Worm (Caenorhabditis elegans) whole organism, young adult: ENCODE results near the gene Y73F4A.3.

Experiments
- B0261.1 ChIP-seq: sonication (generic microtip); optimal IDR thresholded peaks from 2 replicates; lab custom pipeline; 2016; ENCODE audit warnings: mild to moderate bottlenecking, missing genetic modification characterization, moderate library complexity, missing compliant biosample characterization
- B0336.3 ChIP-seq: fragments of 200-800 bp; sonication (Bioruptor generic); IDR thresholded peaks from 2 replicates; pipeline ENCODE4 v1.3.6; 2022; ENCODE audit warnings: missing genetic modification characterization, missing compliant biosample characterization
- D2030.7 ChIP-seq: fragments of 200-800 bp; sonication (Bioruptor generic); IDR thresholded peaks from 2 replicates; pipeline ENCODE4 v1.3.6; 2022; ENCODE audit warnings: missing genetic modification reagents, missing genetic modification characterization, missing compliant biosample characterization
- F57A8.1 ChIP-seq: fragments of 200-800 bp; sonication (Bioruptor generic); optimal IDR thresholded peaks from 2 replicates; lab custom pipeline; 2018; ENCODE audit warnings: mild to moderate bottlenecking, missing genetic modification characterization, moderate library complexity, missing compliant biosample characterization
- Y56A3A.18 ChIP-seq: fragments of 200-800 bp; sonication (Bioruptor generic); IDR thresholded peaks from 2 replicates; pipeline ENCODE4 v1.3.6; 2022; ENCODE audit warnings: missing genetic modification reagents, missing genetic modification characterization, missing compliant biosample characterization
- Y79H2A.3 ChIP-seq: fragments of 200-800 bp; sonication (Bioruptor generic); conservative IDR thresholded peaks from 2 replicates; pipeline ENCODE4 v1.3.6; 2022; ENCODE audit warnings: missing genetic modification reagents, missing genetic modification characterization, missing compliant biosample characterization
- aptf-3 ChIP-seq: fragments of 200-800 bp; sonication (Bioruptor generic); IDR thresholded peaks from 2 replicates; pipeline ENCODE4 v1.3.6; 2022; ENCODE audit warnings: missing genetic modification characterization, missing compliant biosample characterization
- athp-1 ChIP-seq: sonication (generic microtip); optimal IDR thresholded peaks from 2 replicates; lab custom pipeline; 2017; ENCODE audit warnings: mild to moderate bottlenecking, missing genetic modification characterization, missing compliant biosample characterization
- attf-6 ChIP-seq: fragments of 200-800 bp; sonication (Bioruptor generic); IDR thresholded peaks from 2 replicates; pipeline ENCODE4 v1.3.6; 2022; ENCODE audit warnings: missing genetic modification reagents, missing genetic modification characterization, missing compliant biosample characterization
- bed-2 ChIP-seq: fragments of 200-800 bp; sonication (Bioruptor generic); IDR thresholded peaks from 2 replicates; pipeline ENCODE4 v1.3.6; 2022; ENCODE audit warnings: missing genetic modification reagents, missing genetic modification characterization, missing compliant biosample characterization
- ceh-27 ChIP-seq: fragments of 200-800 bp; sonication (Bioruptor generic); optimal IDR thresholded peaks from 2 replicates; lab custom pipeline; 2018; ENCODE audit warnings: mild to moderate bottlenecking, missing genetic modification characterization, moderate library complexity, missing compliant biosample characterization
- chd-7 ChIP-seq: sonication (generic microtip); optimal IDR thresholded peaks from 2 replicates; lab custom pipeline; 2016; ENCODE audit warnings: mild to moderate bottlenecking, missing genetic modification characterization, moderate library complexity, missing compliant biosample characterization
- dox-1 ChIP-seq: fragments of 200-800 bp; sonication (Bioruptor generic); IDR thresholded peaks from 2 replicates; pipeline ENCODE4 v1.3.6; 2022; ENCODE audit warnings: missing genetic modification reagents, missing genetic modification characterization, missing compliant biosample characterization
- egl-44 ChIP-seq: fragments of 200-800 bp; sonication (Bioruptor generic); IDR thresholded peaks from 2 replicates; pipeline ENCODE4 v1.3.6; 2022; ENCODE audit warnings: missing genetic modification reagents, missing genetic modification characterization, missing compliant biosample characterization
- hlh-26 ChIP-seq: fragments of 200-800 bp; sonication (Bioruptor generic); conservative IDR thresholded peaks from 2 replicates; pipeline ENCODE4 v1.3.6; 2022; ENCODE audit warnings: missing genetic modification reagents, missing genetic modification characterization, missing compliant biosample characterization
- hmg-1.2 ChIP-seq: fragments of 200-800 bp; sonication (Bioruptor generic); IDR thresholded peaks from 2 replicates; pipeline ENCODE4 v1.3.6; 2022; ENCODE audit warnings: missing genetic modification reagents, missing genetic modification characterization, missing compliant biosample characterization
- hmg-20 ChIP-seq: fragments of 200-800 bp; sonication (Bioruptor generic); IDR thresholded peaks from 2 replicates; pipeline ENCODE4 v1.3.6; 2022; ENCODE audit warnings: missing genetic modification reagents, missing genetic modification characterization, missing compliant biosample characterization
- lin-26 ChIP-seq: fragments of 200-800 bp; sonication (Bioruptor generic); IDR thresholded peaks from 2 replicates; pipeline ENCODE4 v1.3.6; 2022; ENCODE audit warnings: missing genetic modification reagents, missing genetic modification characterization, missing compliant biosample characterization
- lin-40 ChIP-seq: sonication (generic microtip); optimal IDR thresholded peaks from 2 replicates; lab custom pipeline; 2016; ENCODE audit warnings: missing genetic modification characterization, mild to moderate bottlenecking, missing compliant biosample characterization, missing genotype, missing genetic modification reagents
- lin-54 ChIP-seq: fragments of 200-800 bp; sonication (Bioruptor generic); optimal IDR thresholded peaks from 2 replicates; lab custom pipeline; 2018; ENCODE audit warnings: mild to moderate bottlenecking, missing genetic modification characterization, missing compliant biosample characterization
- lir-1 ChIP-seq: fragments of 200-800 bp; sonication (Bioruptor generic); conservative IDR thresholded peaks from 2 replicates; pipeline ENCODE4 v1.3.6; 2022; ENCODE audit warnings: missing genetic modification reagents, missing genetic modification characterization, missing compliant biosample characterization
- lsl-1 ChIP-seq: fragments of 200-800 bp; sonication (Bioruptor generic); optimal IDR thresholded peaks from 2 replicates; lab custom pipeline; 2018; ENCODE audit warnings: mild to moderate bottlenecking, missing genetic modification characterization, moderate library complexity, missing compliant biosample characterization
- madf-3 ChIP-seq: fragments of 200-800 bp; sonication (Bioruptor generic); IDR thresholded peaks from 2 replicates; pipeline ENCODE4 v1.3.6; 2022; ENCODE audit warnings: missing genetic modification reagents, missing genetic modification characterization, missing compliant biosample characterization
- mel-28 ChIP-seq: sonication (generic microtip); optimal IDR thresholded peaks from 2 replicates; lab custom pipeline; 2016; ENCODE audit warnings: borderline replicate concordance, mild to moderate bottlenecking, missing genetic modification characterization, missing compliant biosample characterization
- mxl-1 ChIP-seq: sonication (generic microtip); optimal IDR thresholded peaks from 2 replicates; lab custom pipeline; 2016; ENCODE audit warnings: missing genetic modification characterization, missing compliant biosample characterization
- nhr-179 ChIP-seq: sonication (generic microtip); optimal IDR thresholded peaks from 2 replicates; lab custom pipeline; 2016; ENCODE audit warnings: mild to moderate bottlenecking, missing genetic modification characterization, missing compliant biosample characterization
- nhr-80 ChIP-seq: sonication (generic microtip); optimal IDR thresholded peaks from 2 replicates; lab custom pipeline; 2016; ENCODE audit warnings: missing genetic modification characterization, missing compliant biosample characterization
- nhr-90 ChIP-seq: sonication (generic microtip); optimal IDR thresholded peaks from 2 replicates; lab custom pipeline; 2016; ENCODE audit warnings: missing genotype, mild to moderate bottlenecking, missing genetic modification characterization, missing compliant biosample characterization
- rpc-1 ChIP-seq, 2 experiments: fragments of 150-350 bp in 1 of 2; sonication (generic microtip) in 1 of 2; optimal IDR thresholded peaks; 2 replicates each; lab custom pipeline; 2014 to 2018; ENCODE audit warnings: missing biosample characterization in 1 of 2, missing genetic modification characterization in 1 of 2, missing genetic modification reagents in 1 of 2, missing genotype in 1 of 2
- snpc-1.1 ChIP-seq: sonication (generic microtip); optimal IDR thresholded peaks from 2 replicates; lab custom pipeline; 2017; ENCODE audit warnings: missing genetic modification characterization, mild to moderate bottlenecking, missing compliant biosample characterization, antibody characterized with exemption, moderate library complexity, missing genotype, missing genetic modification reagents; ENCODE audit not compliant: insufficient read depth
- snpc-1.3 ChIP-seq: sonication (generic microtip); optimal IDR thresholded peaks from 2 replicates; lab custom pipeline; 2017; ENCODE audit warnings: missing genetic modification characterization, mild to moderate bottlenecking, missing compliant biosample characterization, antibody characterized with exemption, moderate library complexity, missing genotype, missing genetic modification reagents; ENCODE audit not compliant: insufficient read depth
- snpc-3.4 ChIP-seq: sonication (generic microtip); optimal IDR thresholded peaks from 2 replicates; lab custom pipeline; 2017; ENCODE audit warnings: missing genetic modification characterization, mild to moderate bottlenecking, missing compliant biosample characterization, antibody characterized with exemption, moderate library complexity, missing genotype, missing genetic modification reagents
- snpc-4 ChIP-seq, 5 experiments: fragments of 150-350 bp in 1 of 5; sonication (generic microtip) in 4 of 5; optimal IDR thresholded peaks; 2 replicates each; lab custom pipeline; 2014 to 2018; ENCODE audit warnings: missing genetic modification characterization in 5 of 5, missing biosample characterization in 3 of 5, antibody characterized with exemption in 2 of 5, mild to moderate bottlenecking in 2 of 5, missing compliant biosample characterization in 2 of 5, missing genotype in 2 of 5, moderate library complexity in 2 of 5, missing genetic modification reagents in 1 of 5
- somi-1 ChIP-seq: fragments of 200-800 bp; sonication (Bioruptor generic); optimal IDR thresholded peaks from 2 replicates; lab custom pipeline; 2018; ENCODE audit warnings: mild to moderate bottlenecking, missing genetic modification characterization, missing compliant biosample characterization
- tbp1 ChIP-seq: fragments of 200-800 bp; sonication (Bioruptor generic); optimal IDR thresholded peaks from 2 replicates; lab custom pipeline; 2018; ENCODE audit warnings: mild to moderate bottlenecking, missing genetic modification characterization, missing compliant biosample characterization
- tlf-1 ChIP-seq: fragments of 200-800 bp; sonication (Bioruptor generic); optimal IDR thresholded peaks from 2 replicates; lab custom pipeline; 2018; ENCODE audit warnings: mild to moderate bottlenecking, missing genetic modification characterization, missing compliant biosample characterization
- unc-130 ChIP-seq: sonication (generic microtip); optimal IDR thresholded peaks from 2 replicates; lab custom pipeline; 2016; ENCODE audit warnings: missing genetic modification reagents, missing genetic modification characterization, missing compliant biosample characterization
- unc-62 ChIP-seq: fragments of 150-350 bp; optimal IDR thresholded peaks from 2 replicates; lab custom pipeline; 2014; ENCODE audit warnings: missing biosample characterization, missing genetic modification reagents, missing genetic modification characterization
- xnd-1 ChIP-seq: sonication (generic microtip); optimal IDR thresholded peaks from 2 replicates; lab custom pipeline; 2016; ENCODE audit warnings: missing genotype, missing genetic modification reagents, missing genetic modification characterization, missing compliant biosample characterization
- zim-3 ChIP-seq: sonication (generic microtip); optimal IDR thresholded peaks from 2 replicates; lab custom pipeline; 2017; ENCODE audit warnings: mild to moderate bottlenecking, missing genetic modification characterization, moderate library complexity, missing compliant biosample characterization

The Y73F4A.3 gene

DNA sequence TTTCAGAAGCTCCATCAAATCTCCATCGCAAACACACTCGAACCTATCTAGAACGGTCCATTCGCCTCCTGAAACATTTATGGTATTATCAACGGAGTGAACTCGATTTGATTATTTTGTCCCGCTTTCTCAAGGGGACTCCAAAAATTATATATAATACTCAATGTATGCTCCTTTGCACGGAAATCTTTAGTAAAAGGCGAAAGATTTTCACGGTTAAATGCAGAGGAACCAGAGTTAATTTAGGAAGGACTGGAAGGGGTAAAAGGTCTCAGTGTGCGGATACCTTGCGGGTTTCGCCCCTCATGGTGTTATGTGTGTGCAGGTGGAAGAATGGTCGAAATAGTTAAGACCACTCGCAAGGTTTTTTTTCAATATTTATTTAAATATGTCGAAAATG lies 39.1 kb downstream of the Y73F4A.3 start (continued):
- no peak for TF ChIP-seq lin-54
- TF ChIP-seq mel-28 (tag; lab: Kevin White, UChicago), result no peak
- TF ChIP-seq attf-6 (GFP tag; lab: Robert Waterston, UW), result peak; percentile 90
- TF ChIP-seq snpc-1.3 (tag; lab: Kevin White, UChicago), result peak; percentile 73
- TF ChIP-seq unc-62 (GFP tag; lab: Kevin White, UChicago), result no peak
- no peak for TF ChIP-seq ceh-27 (GFP tag; lab: Kevin White, UChicago)
- TF ChIP-seq Y56A3A.18 (GFP tag; lab: Robert Waterston, UW), result no peak
- no peak for TF ChIP-seq xnd-1 (tag; lab: Kevin White, UChicago)
- TF ChIP-seq tlf-1, result no peak
- no peak for TF ChIP-seq bed-2
- TF ChIP-seq lsl-1, result peak; percentile 20
- no peak for TF ChIP-seq B0336.3 (GFP tag; lab: Robert Waterston, UW)
- no peak for TF ChIP-seq Y79H2A.3 (GFP tag; lab: Robert Waterston, UW)
- TF ChIP-seq nhr-90, result no peak
- TF ChIP-seq zim-3 (tag; lab: Kevin White, UChicago), result no peak
- TF ChIP-seq hmg-1.2 (GFP tag; lab: Robert Waterston, UW), result peak; percentile 89
- TF ChIP-seq F57A8.1 (GFP tag; lab: Kevin White, UChicago), result no peak
- TF ChIP-seq D2030.7 (GFP tag; lab: Robert Waterston, UW), result peak; percentile 69; the same call in 1 of the 2 replicates

ce11 chrIV:9000664-9001063 lies 39.6 kb downstream of the Y73F4A.3 start:
- TF ChIP-seq aptf-3 (GFP tag; lab: Robert Waterston, UW) (no peak), lin-26 (GFP tag; lab: Robert Waterston, UW) (0 out of 2 replicates have a peak, but pooled peaks have one; percentile 25), snpc-1.1 (tag; lab: Kevin White, UChicago) (no peak), mel-28 (tag; lab: Kevin White, UChicago) (no peak), madf-3 (GFP tag; lab: Robert Waterston, UW) (no peak), lin-54 (no peak), snpc-1.3 (tag; lab: Kevin White, UChicago) (no peak), dox-1 (GFP tag; lab: Robert Waterston, UW) (no peak), lin-40 (tag; lab: Kevin White, UChicago) (no peak), mxl-1 (tag; lab: Kevin White, UChicago) (no peak), hlh-26 (GFP tag; lab: Robert Waterston, UW) (no peak), hmg-20 (GFP tag; lab: Robert Waterston, UW) (no peak), athp-1 (tag; lab: Kevin White, UChicago) (no peak), chd-7 (tag; lab: Kevin White, UChicago) (no peak), lir-1 (no peak), snpc-4 (GFP tag; optimal IDR thresholded peaks at IDR 0.05; lab: Kevin White, UChicago) (no peak), snpc-4 (tag; optimal IDR thresholded peaks at IDR 0.05; lab: Kevin White, UChicago) (no peak), rpc-1 (optimal IDR thresholded peaks at IDR 0.05; lab: Kevin White, UChicago) (peak; percentile 41), rpc-1 (tag; optimal IDR thresholded peaks at IDR 0.05; lab: Kevin White, UChicago) (peak; percentile 70), nhr-179 (tag; lab: Kevin White, UChicago) (no peak), somi-1 (GFP tag; lab: Kevin White, UChicago) (no peak), B0261.1 (tag; lab: Kevin White, UChicago) (peak; percentile 45), zim-3 (tag; lab: Kevin White, UChicago) (no peak), tbp1 (GFP tag; lab: Kevin White, UChicago) (peak; percentile 80), hmg-1.2 (GFP tag; lab: Robert Waterston, UW) (0 out of 2 replicates have a peak, but pooled peaks have one; percentile 7), nhr-80 (tag; lab: Kevin White, UChicago) (no peak), snpc-3.4 (peak; percentile 35), tlf-1 (no peak), unc-130 (GFP tag; lab: Kevin White, UChicago) (no peak), egl-44 (GFP tag; lab: Robert Waterston, UW) (no peak)
- TF ChIP-seq, all 124 proteins: peak for 6
